Worm (Caenorhabditis elegans): ENCODE data around the gene F16B3.3.

Gene F16B3.3

DNA sequence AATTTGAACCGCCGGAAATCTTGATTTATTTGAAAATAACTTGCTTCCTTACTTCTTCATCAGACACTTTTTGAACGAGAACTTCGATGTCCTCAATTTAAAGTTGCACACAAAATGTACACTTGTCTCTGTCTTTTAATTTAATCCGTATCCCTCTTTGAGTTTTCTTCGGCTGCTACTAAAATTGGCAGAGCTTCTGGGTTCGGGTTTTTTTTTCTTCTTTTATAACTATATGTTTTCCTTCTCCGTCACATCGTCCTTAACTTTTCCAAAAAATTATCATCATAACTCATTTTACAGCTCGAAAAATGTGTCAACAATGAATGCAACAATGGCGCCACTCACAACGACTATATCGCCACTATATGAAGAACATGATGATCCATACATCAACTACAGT, 34.1 kb upstream of the F16B3.3 start, which contains the start of gene glb-33:
glb-33 (plus strand) TSS at position 301 of the 400 bp plus-strand sequence.
- TF ChIP-seq ama-1 (optimal IDR thresholded peaks at IDR 0.05) = no peak
- no peak for TF ChIP-seq pes-1 (GFP tag; IDR thresholded peaks at IDR 0.05)
- no peak for TF ChIP-seq hnd-1 (tag; optimal IDR thresholded peaks at IDR 0.05)
- no peak for TF ChIP-seq F13C5.2 (tag; optimal IDR thresholded peaks at IDR 0.05)
- no peak for TF ChIP-seq hmbx-1 (tag; optimal IDR thresholded peaks at IDR 0.05)
- TF ChIP-seq flt-1 (GFP tag; IDR thresholded peaks at IDR 0.05) = no peak
- TF ChIP-seq aly-1 (tag; optimal IDR thresholded peaks at IDR 0.05) = no peak
- TF ChIP-seq ceh-36 (tag; optimal IDR thresholded peaks at IDR 0.05) = no peak

DNA sequence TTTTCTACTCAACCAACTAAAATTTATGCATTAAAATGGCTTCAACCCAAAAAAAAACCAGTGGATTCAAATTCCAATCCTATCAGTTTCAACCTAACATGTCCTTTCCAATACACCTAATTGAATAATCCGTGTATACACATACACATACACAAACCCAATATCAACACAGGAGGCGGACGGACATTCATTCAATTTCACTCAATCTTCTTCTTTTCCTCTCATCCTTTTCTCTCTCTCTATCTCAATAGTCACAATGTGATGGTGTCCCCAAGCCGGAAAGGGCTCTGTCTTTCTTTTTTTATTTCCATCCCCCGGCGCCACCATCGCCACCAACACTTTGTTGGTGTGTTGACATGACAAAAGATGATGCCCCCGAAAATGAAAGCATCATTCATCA, 32.1 kb upstream of the F16B3.3 start:
- TF ChIP-seq flt-1 (GFP tag; IDR thresholded peaks at IDR 0.05) (no peak), ceh-36 (tag; optimal IDR thresholded peaks at IDR 0.05) (no peak), tra-4 (tag; optimal IDR thresholded peaks at IDR 0.05) (no peak), tbx-11 (GFP tag; IDR thresholded peaks at IDR 0.05) (no peak), ceh-13 (GFP tag; optimal IDR thresholded peaks at IDR 0.05) (no peak)

DNA sequence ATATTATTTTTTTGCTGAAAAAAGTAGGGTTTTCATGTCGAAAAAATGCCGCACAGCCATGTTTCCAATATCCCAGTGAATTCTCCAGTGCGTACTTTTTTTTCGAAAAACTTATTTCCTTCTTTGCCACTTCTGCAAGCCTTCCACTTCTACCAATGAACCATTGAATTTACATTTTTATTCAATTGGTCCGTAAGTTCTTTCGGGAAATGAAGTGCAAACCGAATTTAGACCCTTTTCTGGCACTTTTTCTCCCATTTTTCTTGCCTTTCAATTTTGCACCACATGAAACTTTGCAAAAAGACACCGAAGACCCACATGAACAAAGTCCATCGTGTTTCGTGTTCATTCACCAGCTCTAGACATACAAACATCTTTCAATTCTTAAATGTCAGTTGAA, 25.0 kb upstream of the F16B3.3 start:
- TF ChIP-seq ama-1 (optimal IDR thresholded peaks at IDR 0.05) (no peak), aly-1 (tag; optimal IDR thresholded peaks at IDR 0.05) (no peak), scrt-1 (GFP tag; IDR thresholded peaks at IDR 0.05) (no peak), sea-1 (GFP tag; conservative IDR thresholded peaks at IDR 0.05) (no peak), tra-4 (tag; optimal IDR thresholded peaks at IDR 0.05) (no peak), hmbx-1 (tag; optimal IDR thresholded peaks at IDR 0.05) (no peak), tbx-37 (GFP tag; conservative IDR thresholded peaks at IDR 0.05) (no peak), hnd-1 (tag; optimal IDR thresholded peaks at IDR 0.05) (no peak), F13C5.2 (tag; optimal IDR thresholded peaks at IDR 0.05) (no peak), hmg-4 (GFP tag; optimal IDR thresholded peaks at IDR 0.05) (no peak), pes-1 (GFP tag; IDR thresholded peaks at IDR 0.05) (no peak), ets-7 (tag; optimal IDR thresholded peaks at IDR 0.05) (no peak), tbx-11 (GFP tag; IDR thresholded peaks at IDR 0.05) (no peak), ceh-36 (tag; optimal IDR thresholded peaks at IDR 0.05) (no peak), ceh-13 (GFP tag; optimal IDR thresholded peaks at IDR 0.05) (no peak), flt-1 (GFP tag; IDR thresholded peaks at IDR 0.05) (no peak), B0310.2 (tag; optimal IDR thresholded peaks at IDR 0.05) (no peak)

DNA sequence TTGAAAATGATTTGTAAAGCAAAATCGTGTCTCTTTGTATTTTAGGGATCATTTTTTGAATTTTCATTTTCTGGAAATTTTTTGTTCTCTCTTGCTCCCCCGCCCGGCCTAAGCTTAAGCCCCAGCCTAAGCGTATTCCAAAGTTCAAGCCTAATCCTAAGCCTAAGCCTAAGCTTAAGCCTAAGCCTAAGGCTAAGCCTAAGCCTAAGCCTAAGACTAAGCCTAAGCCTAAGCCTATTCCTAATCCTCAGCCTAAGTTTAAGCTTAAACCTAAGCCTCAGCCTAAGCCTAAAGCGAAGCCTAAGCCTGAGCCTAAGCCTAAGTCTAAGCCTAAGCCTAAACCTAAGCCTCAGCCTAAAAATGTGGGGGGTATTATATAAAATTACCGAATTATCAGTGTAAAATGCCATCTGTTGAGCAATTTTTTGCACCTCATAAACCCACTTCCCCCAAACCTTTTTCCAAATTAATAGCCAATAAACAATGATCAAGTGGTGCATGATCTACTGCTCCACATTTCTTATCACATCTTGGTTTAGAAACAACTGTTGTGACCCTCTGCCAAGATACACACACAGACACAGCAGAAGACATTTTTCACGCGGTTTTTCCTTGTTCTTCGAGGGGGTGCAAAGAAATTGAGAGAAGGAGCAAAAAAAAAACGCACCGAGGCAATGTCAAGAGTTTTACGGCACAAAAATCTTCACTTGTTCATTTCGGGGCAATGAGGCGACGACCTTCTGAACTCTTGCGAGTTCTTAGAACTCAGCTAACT, 23.7 kb upstream of the F16B3.3 start:
- TF ChIP-seq ceh-36 (tag; optimal IDR thresholded peaks at IDR 0.05) (peak; percentile 92), aly-1 (tag; optimal IDR thresholded peaks at IDR 0.05) (no peak), flt-1 (GFP tag; IDR thresholded peaks at IDR 0.05) (no peak), pes-1 (GFP tag; IDR thresholded peaks at IDR 0.05) (no peak)

DNA sequence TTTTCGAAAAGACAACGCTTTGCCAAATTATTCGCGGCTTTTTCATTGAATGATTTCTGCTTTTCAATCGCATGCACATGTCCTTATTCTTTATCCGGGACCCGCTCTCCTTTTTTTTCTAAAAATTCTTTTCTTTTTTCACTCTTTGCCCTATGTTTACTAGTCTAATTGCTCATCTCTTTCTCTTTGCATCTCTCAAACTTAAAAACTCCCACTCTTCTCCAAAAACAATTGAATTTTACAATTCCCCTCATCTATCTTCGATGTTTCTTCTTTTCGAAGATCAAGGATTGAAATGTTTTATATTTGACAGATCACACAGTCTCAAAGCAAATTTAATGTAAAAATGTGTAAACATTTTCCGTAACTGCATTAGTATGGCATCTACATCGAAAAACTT, 20.0 kb upstream of the F16B3.3 start:
- TF ChIP-seq hmg-4 (GFP tag; optimal IDR thresholded peaks at IDR 0.05) (no peak), B0310.2 (tag; optimal IDR thresholded peaks at IDR 0.05) (no peak), tbx-11 (GFP tag; IDR thresholded peaks at IDR 0.05) (no peak), tbx-37 (GFP tag; conservative IDR thresholded peaks at IDR 0.05) (no peak), sea-1 (GFP tag; conservative IDR thresholded peaks at IDR 0.05) (no peak), ceh-36 (tag; optimal IDR thresholded peaks at IDR 0.05) (no peak), hmbx-1 (tag; optimal IDR thresholded peaks at IDR 0.05) (no peak), ets-7 (tag; optimal IDR thresholded peaks at IDR 0.05) (no peak), tra-4 (tag; optimal IDR thresholded peaks at IDR 0.05) (no peak), flt-1 (GFP tag; IDR thresholded peaks at IDR 0.05) (no peak), aly-1 (tag; optimal IDR thresholded peaks at IDR 0.05) (no peak), ceh-13 (GFP tag; optimal IDR thresholded peaks at IDR 0.05) (no peak), pes-1 (GFP tag; IDR thresholded peaks at IDR 0.05) (no peak), F13C5.2 (tag; optimal IDR thresholded peaks at IDR 0.05) (no peak), hnd-1 (tag; optimal IDR thresholded peaks at IDR 0.05) (no peak), scrt-1 (GFP tag; IDR thresholded peaks at IDR 0.05) (no peak), ama-1 (optimal IDR thresholded peaks at IDR 0.05) (no peak)

DNA sequence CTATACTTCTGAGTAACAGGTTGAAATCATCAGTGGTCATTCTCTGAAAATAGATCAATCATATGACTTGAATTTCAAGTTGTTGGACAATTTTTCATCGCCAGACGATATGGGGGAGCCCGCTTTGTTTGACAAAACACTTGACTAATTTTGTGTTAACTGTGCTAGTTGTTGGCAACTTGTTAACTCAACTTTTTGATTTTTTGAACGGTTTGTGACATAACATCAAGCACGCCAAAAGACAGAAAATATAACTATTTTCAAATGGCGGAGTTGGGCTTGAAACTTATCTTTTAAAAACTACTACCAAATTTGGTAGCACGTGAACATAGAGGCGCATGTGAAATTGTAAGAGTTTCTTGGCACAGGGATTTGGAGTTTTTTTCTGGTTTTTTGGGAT, 18.2 kb upstream of the F16B3.3 start:
- no peak for TF ChIP-seq F13C5.2 (tag; optimal IDR thresholded peaks at IDR 0.05)
- no peak for TF ChIP-seq ceh-13 (GFP tag; optimal IDR thresholded peaks at IDR 0.05)
- TF ChIP-seq hmbx-1 (tag; optimal IDR thresholded peaks at IDR 0.05) = no peak
- no peak for TF ChIP-seq tbx-37 (GFP tag; conservative IDR thresholded peaks at IDR 0.05)
- TF ChIP-seq ama-1 (optimal IDR thresholded peaks at IDR 0.05) = no peak
- TF ChIP-seq flt-1 (GFP tag; IDR thresholded peaks at IDR 0.05) = no peak
- TF ChIP-seq pes-1 (GFP tag; IDR thresholded peaks at IDR 0.05) = no peak
- no peak for TF ChIP-seq B0310.2 (tag; optimal IDR thresholded peaks at IDR 0.05)
- no peak for TF ChIP-seq hmg-4 (GFP tag; optimal IDR thresholded peaks at IDR 0.05)
- no peak for TF ChIP-seq scrt-1 (GFP tag; IDR thresholded peaks at IDR 0.05)
- TF ChIP-seq ceh-36 (tag; optimal IDR thresholded peaks at IDR 0.05) = no peak
- no peak for TF ChIP-seq hnd-1 (tag; optimal IDR thresholded peaks at IDR 0.05)
- no peak for TF ChIP-seq sea-1 (GFP tag; conservative IDR thresholded peaks at IDR 0.05)
- no peak for TF ChIP-seq tra-4 (tag; optimal IDR thresholded peaks at IDR 0.05)
- TF ChIP-seq aly-1 (tag; optimal IDR thresholded peaks at IDR 0.05) = no peak

DNA sequence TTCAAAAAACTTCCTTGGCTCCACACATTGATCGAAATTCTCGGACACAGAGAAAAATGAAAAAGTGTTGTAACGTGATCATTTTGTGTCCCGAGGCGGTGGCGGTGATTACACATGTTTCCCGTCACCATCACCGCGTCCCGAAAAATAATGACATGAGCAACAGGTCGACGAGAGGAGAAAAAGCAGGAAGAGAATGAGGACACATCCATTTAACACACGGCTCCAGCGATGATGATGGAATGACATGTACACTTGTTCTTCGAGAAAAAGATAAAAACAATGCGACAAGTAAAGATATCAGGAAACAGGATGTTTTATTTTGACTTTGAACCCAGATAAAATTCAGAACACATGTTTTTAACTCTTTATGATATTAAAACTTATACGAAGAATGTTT, 9.6 kb upstream of the F16B3.3 start:
- TF ChIP-seq F13C5.2 (tag; optimal IDR thresholded peaks at IDR 0.05) (no peak), hmbx-1 (tag; optimal IDR thresholded peaks at IDR 0.05) (no peak), tra-4 (tag; optimal IDR thresholded peaks at IDR 0.05) (no peak), tbx-11 (GFP tag; IDR thresholded peaks at IDR 0.05) (no peak)

DNA sequence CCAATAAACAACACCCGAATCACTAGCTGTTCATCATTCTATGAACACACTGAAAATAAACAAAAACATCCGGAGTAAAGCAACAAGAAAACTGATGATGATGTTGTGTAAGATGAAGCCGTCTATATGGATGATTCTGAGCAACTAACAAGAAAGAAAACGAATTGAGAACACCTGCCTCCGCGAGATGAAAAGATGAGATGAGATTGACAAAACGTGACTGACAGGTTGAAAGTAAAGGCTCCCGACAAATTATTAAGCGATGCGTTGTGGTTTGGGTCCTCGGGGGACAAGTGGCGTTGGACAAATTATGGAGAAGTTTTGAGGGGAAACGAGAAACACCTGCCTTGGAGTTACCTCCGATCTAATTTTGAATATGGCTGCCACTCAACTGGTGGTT, 8.3 kb upstream of the F16B3.3 start:
- TF ChIP-seq hmg-4 (GFP tag; optimal IDR thresholded peaks at IDR 0.05) (no peak), B0310.2 (tag; optimal IDR thresholded peaks at IDR 0.05) (no peak), F13C5.2 (tag; optimal IDR thresholded peaks at IDR 0.05) (no peak), tbx-37 (GFP tag; conservative IDR thresholded peaks at IDR 0.05) (no peak)

All from whole organism, early embryonic.